Fruit fly (Drosophila melanogaster): ENCODE data around the gene Nelf-A.

Nelf-A gene

dm6 chr3R:21199953-21200368, 23.5 kb upstream of the Nelf-A start (continued):
- no peak for TF ChIP-seq Doc3 (GFP tag; IDR thresholded peaks at IDR 0.05; ENCODE audit: partially characterized antibody)
- no peak for TF ChIP-seq Rx (GFP tag; IDR thresholded peaks at IDR 0.05)
- TF ChIP-seq her (GFP tag; optimal IDR thresholded peaks at IDR 0.05): peak; percentile 30
- TF ChIP-seq CG3838 (GFP tag; optimal IDR thresholded peaks at IDR 0.05): peak; percentile 45
- no peak for TF ChIP-seq CG9876 (GFP tag; optimal IDR thresholded peaks at IDR 0.05)
- TF ChIP-seq pros (GFP tag; optimal IDR thresholded peaks at IDR 0.05): no peak
- TF ChIP-seq sc (optimal IDR thresholded peaks at IDR 0.05): no peak
- peak; percentile 25 for TF ChIP-seq sc (GFP tag; optimal IDR thresholded peaks at IDR 0.05)
- TF ChIP-seq CG10654 (GFP tag; optimal IDR thresholded peaks at IDR 0.05): no peak
- no peak for TF ChIP-seq tap (tag; optimal IDR thresholded peaks at IDR 0.05)
- no peak for TF ChIP-seq CG6765 (GFP tag; optimal IDR thresholded peaks at IDR 0.05)
- no peak for TF ChIP-seq sens-2 (GFP tag; IDR thresholded peaks at IDR 0.05)
- no peak for TF ChIP-seq CG10274 (GFP tag; optimal IDR thresholded peaks at IDR 0.05)
- peak; percentile 27 for TF ChIP-seq trem (tag; optimal IDR thresholded peaks at IDR 0.05)
- TF ChIP-seq CG11085 (GFP tag; IDR thresholded peaks at IDR 0.05): no peak
- TF ChIP-seq CG10267 (tag; optimal IDR thresholded peaks at IDR 0.05): peak; percentile 4
- TF ChIP-seq hkb (optimal IDR thresholded peaks at IDR 0.05): no peak
- TF ChIP-seq hkb (GFP tag; IDR thresholded peaks at IDR 0.05): 0 out of 2 replicates have a peak, but pooled peaks have one; percentile 19
- TF ChIP-seq fd102C (GFP tag; optimal IDR thresholded peaks at IDR 0.05): no peak
- TF ChIP-seq CG17912 (GFP tag; optimal IDR thresholded peaks at IDR 0.05): peak; percentile 3
- no peak for TF ChIP-seq Dfd (GFP tag; optimal IDR thresholded peaks at IDR 0.05)
- TF ChIP-seq Vsx1 (GFP tag; optimal IDR thresholded peaks at IDR 0.05): peak; percentile 29
- peak; percentile 30 for TF ChIP-seq lilli (GFP tag; optimal IDR thresholded peaks at IDR 0.05)
- peak; percentile 48; the same call in 1 of the 3 replicates for TF ChIP-seq CG14050 (GFP tag; IDR thresholded peaks at IDR 0.05)
- no peak for TF ChIP-seq CG12071 (GFP tag; optimal IDR thresholded peaks at IDR 0.05)
- TF ChIP-seq CG4854 (GFP tag; optimal IDR thresholded peaks at IDR 0.05): no peak
- TF ChIP-seq croc (GFP tag; conservative IDR thresholded peaks at IDR 0.05): no peak
- no peak for TF ChIP-seq crc (GFP tag; optimal IDR thresholded peaks at IDR 0.05)
- no peak for TF ChIP-seq Sin3A (optimal IDR thresholded peaks at IDR 0.05)
- no peak for TF ChIP-seq CG3847 (GFP tag; IDR thresholded peaks at IDR 0.05)
- TF ChIP-seq zfh2 (GFP tag; optimal IDR thresholded peaks at IDR 0.05): no peak
- TF ChIP-seq Gsc (GFP tag; IDR thresholded peaks at IDR 0.05): no peak
- no peak for TF ChIP-seq CG13123 (GFP tag; optimal IDR thresholded peaks at IDR 0.05)
- TF ChIP-seq chif (GFP tag; optimal IDR thresholded peaks at IDR 0.05): peak; percentile 21 to 30
- no peak for TF ChIP-seq CG3726 (GFP tag; IDR thresholded peaks at IDR 0.05)
- TF ChIP-seq fd3F (GFP tag; optimal IDR thresholded peaks at IDR 0.05): no peak
- TF ChIP-seq gcm2 (GFP tag; optimal IDR thresholded peaks at IDR 0.05): no peak
- TF ChIP-seq gt (GFP tag; IDR thresholded peaks at IDR 0.05): no peak
- TF ChIP-seq C15 (GFP tag; IDR thresholded peaks at IDR 0.05): no peak
- no peak for TF ChIP-seq CG10543 (GFP tag; optimal IDR thresholded peaks at IDR 0.05)
- no peak for TF ChIP-seq bigmax (GFP tag; optimal IDR thresholded peaks at IDR 0.05)
- TF ChIP-seq vfl (GFP tag; optimal IDR thresholded peaks at IDR 0.05): no peak
- no peak for TF ChIP-seq vnd (GFP tag; IDR thresholded peaks at IDR 0.05; ENCODE audit: partially characterized antibody)
- no peak for TF ChIP-seq CG1832 (GFP tag; optimal IDR thresholded peaks at IDR 0.05)
- peak; percentile 24 for TF ChIP-seq tio (GFP tag; optimal IDR thresholded peaks at IDR 0.05)
- no peak for TF ChIP-seq GATAe (GFP tag; conservative IDR thresholded peaks at IDR 0.05)
- no peak for TF ChIP-seq h (optimal IDR thresholded peaks at IDR 0.05)
- no peak for TF ChIP-seq Dek (tag; optimal IDR thresholded peaks at IDR 0.05)
- no peak for TF ChIP-seq gcm (GFP tag; optimal IDR thresholded peaks at IDR 0.05)
- TF ChIP-seq CG17612 (GFP tag; IDR thresholded peaks at IDR 0.05): no peak
- no peak for TF ChIP-seq TFAM (GFP tag; optimal IDR thresholded peaks at IDR 0.05)
- 0 out of 2 replicates have a peak, but pooled peaks have one; percentile 29 for TF ChIP-seq peb (GFP tag; IDR thresholded peaks at IDR 0.05)
- TF ChIP-seq sim (GFP tag; IDR thresholded peaks at IDR 0.05): no peak
